Worm (Caenorhabditis elegans): ENCODE data around the gene C08F8.15.

Gene C08F8.15

ce11 chrIV:11178495-11178894, 17.9 kb upstream of the C08F8.15 start, which contains the start of gene C08F8.9:
TSS of gene C08F8.9 (minus strand) at chrIV:11178595.
- no peak for TF ChIP-seq ceh-16 (tag; optimal IDR thresholded peaks at IDR 0.05)
- TF ChIP-seq nhr-77 (tag; optimal IDR thresholded peaks at IDR 0.05), result no peak
- no peak for TF ChIP-seq peb-1 (tag; optimal IDR thresholded peaks at IDR 0.05)
- TF ChIP-seq ama-1 (optimal IDR thresholded peaks at IDR 0.05), result no peak
- no peak for TF ChIP-seq dmd-4 (tag; optimal IDR thresholded peaks at IDR 0.05)
- no peak for TF ChIP-seq zag-1 (tag; optimal IDR thresholded peaks at IDR 0.05)
- no peak for TF ChIP-seq ztf-4 (tag; optimal IDR thresholded peaks at IDR 0.05)
- no peak for TF ChIP-seq mbf-1 (tag; optimal IDR thresholded peaks at IDR 0.05)
- TF ChIP-seq mdl-1 (tag; optimal IDR thresholded peaks at IDR 0.05), result no peak
- TF ChIP-seq sem-4 (tag; optimal IDR thresholded peaks at IDR 0.05), result no peak
- TF ChIP-seq crh-2 (tag; optimal IDR thresholded peaks at IDR 0.05), result no peak
- no peak for TF ChIP-seq lsy-2 (tag; optimal IDR thresholded peaks at IDR 0.05)
- TF ChIP-seq sma-3 (GFP tag; optimal IDR thresholded peaks at IDR 0.05), result no peak
- TF ChIP-seq blmp-1 (tag; optimal IDR thresholded peaks at IDR 0.05; ENCODE audit: insufficient read depth), result no peak
- no peak for TF ChIP-seq unc-62 (GFP tag; optimal IDR thresholded peaks at IDR 0.05)
- TF ChIP-seq nhr-10 (tag; optimal IDR thresholded peaks at IDR 0.05), result no peak
- TF ChIP-seq elt-1 (tag; optimal IDR thresholded peaks at IDR 0.05), result no peak
- TF ChIP-seq nhr-21 (tag; optimal IDR thresholded peaks at IDR 0.05), result no peak

ce11 chrIV:11176967-11177366, 16.4 kb upstream of the C08F8.15 start, which contains the start of gene rap-3:
TSS of gene rap-3 (plus strand) at chrIV:11177267.
- no peak for TF ChIP-seq ztf-11 (tag; optimal IDR thresholded peaks at IDR 0.05)
- TF ChIP-seq lsy-2 (tag; optimal IDR thresholded peaks at IDR 0.05), result no peak
- TF ChIP-seq fos-1 (tag; optimal IDR thresholded peaks at IDR 0.05), result no peak
- TF ChIP-seq nhr-21 (tag; optimal IDR thresholded peaks at IDR 0.05), result no peak
- no peak for TF ChIP-seq mdl-1 (tag; optimal IDR thresholded peaks at IDR 0.05)
- TF ChIP-seq lin-11 (tag; optimal IDR thresholded peaks at IDR 0.05), result no peak
- TF ChIP-seq zag-1 (tag; optimal IDR thresholded peaks at IDR 0.05), result no peak
- TF ChIP-seq nhr-23 (tag; optimal IDR thresholded peaks at IDR 0.05), result no peak
- no peak for TF ChIP-seq mbf-1 (tag; optimal IDR thresholded peaks at IDR 0.05)
- no peak for TF ChIP-seq elt-1 (tag; optimal IDR thresholded peaks at IDR 0.05)
- TF ChIP-seq Y55F3AM.14 (GFP tag; optimal IDR thresholded peaks at IDR 0.05), result no peak
- no peak for TF ChIP-seq dmd-4 (tag; optimal IDR thresholded peaks at IDR 0.05)
- no peak for TF ChIP-seq sem-4 (tag; optimal IDR thresholded peaks at IDR 0.05)
- no peak for TF ChIP-seq nhr-11 (tag; optimal IDR thresholded peaks at IDR 0.05)
- no peak for TF ChIP-seq F13H6.1 (tag; optimal IDR thresholded peaks at IDR 0.05)
- no peak for TF ChIP-seq snpc-4 (tag; optimal IDR thresholded peaks at IDR 0.05)
- TF ChIP-seq lin-39 (tag; optimal IDR thresholded peaks at IDR 0.05), result no peak
- TF ChIP-seq ztf-4 (tag; optimal IDR thresholded peaks at IDR 0.05), result no peak
- TF ChIP-seq blmp-1 (tag; optimal IDR thresholded peaks at IDR 0.05; ENCODE audit: insufficient read depth), result no peak

ce11 chrIV:11174772-11175171, 14.2 kb upstream of the C08F8.15 start:
- TF ChIP-seq zag-1 (tag; optimal IDR thresholded peaks at IDR 0.05), result no peak
- peak; percentile 1 for TF ChIP-seq fos-1 (tag; optimal IDR thresholded peaks at IDR 0.05)
- TF ChIP-seq sma-3 (GFP tag; optimal IDR thresholded peaks at IDR 0.05), result peak; percentile 29
- TF ChIP-seq blmp-1 (tag; optimal IDR thresholded peaks at IDR 0.05; ENCODE audit: insufficient read depth), result no peak

- TF ChIP-seq ceh-82 (tag; optimal IDR thresholded peaks at IDR 0.05) (no peak), mab-5 (tag; optimal IDR thresholded peaks at IDR 0.05) (no peak), dmd-4 (tag; optimal IDR thresholded peaks at IDR 0.05) (no peak), crh-2 (tag; optimal IDR thresholded peaks at IDR 0.05) (no peak), ztf-4 (tag; optimal IDR thresholded peaks at IDR 0.05) (no peak), snpc-4 (tag; optimal IDR thresholded peaks at IDR 0.05) (no peak), zag-1 (tag; optimal IDR thresholded peaks at IDR 0.05) (no peak), ceh-16 (tag; optimal IDR thresholded peaks at IDR 0.05) (no peak), sma-3 (GFP tag; optimal IDR thresholded peaks at IDR 0.05) (no peak), lsy-2 (tag; optimal IDR thresholded peaks at IDR 0.05) (no peak), unc-62 (GFP tag; optimal IDR thresholded peaks at IDR 0.05) (no peak), sem-4 (tag; optimal IDR thresholded peaks at IDR 0.05) (no peak), nhr-21 (tag; optimal IDR thresholded peaks at IDR 0.05) (no peak), nhr-237 (tag; optimal IDR thresholded peaks at IDR 0.05) (no peak), lin-11 (tag; optimal IDR thresholded peaks at IDR 0.05) (no peak), ZK546.5 (tag; optimal IDR thresholded peaks at IDR 0.05) (no peak), lin-13 (GFP tag; optimal IDR thresholded peaks at IDR 0.05) (no peak), lin-39 (tag; optimal IDR thresholded peaks at IDR 0.05) (no peak)
These were observed 9.0 kb upstream of the C08F8.15 start, which contains the start of gene nhr-67 for ce11 chrIV:11169652-11170051. TSS of gene nhr-67 (plus strand) at chrIV:11169748.

- TF ChIP-seq nhr-237 (tag; optimal IDR thresholded peaks at IDR 0.05) (no peak), ztf-1 (GFP tag; conservative IDR thresholded peaks at IDR 0.05) (no peak), egl-27 (tag; optimal IDR thresholded peaks at IDR 0.05) (no peak), ama-1 (optimal IDR thresholded peaks at IDR 0.05) (no peak), unc-62 (GFP tag; optimal IDR thresholded peaks at IDR 0.05) (no peak), alr-1 (tag; optimal IDR thresholded peaks at IDR 0.05) (no peak), nhr-11 (tag; optimal IDR thresholded peaks at IDR 0.05) (no peak), F13H6.1 (tag; optimal IDR thresholded peaks at IDR 0.05) (no peak), Y55F3AM.14 (GFP tag; optimal IDR thresholded peaks at IDR 0.05) (no peak), blmp-1 (tag; optimal IDR thresholded peaks at IDR 0.05; ENCODE audit: insufficient read depth) (no peak), ztf-4 (tag; optimal IDR thresholded peaks at IDR 0.05) (no peak), elt-1 (tag; optimal IDR thresholded peaks at IDR 0.05) (no peak), nhr-77 (tag; optimal IDR thresholded peaks at IDR 0.05) (no peak), zag-1 (tag; optimal IDR thresholded peaks at IDR 0.05) (no peak)
These were observed 4.2 kb upstream of the C08F8.15 start, which contains the start of gene C08F8.6 for ce11 chrIV:11164831-11165230. TSS of gene C08F8.6 (minus strand) at chrIV:11164931.
